Fruit fly (Drosophila melanogaster): Measurements from ENCODE around the gene CG12316.

Gene CG12316

dm6 chr3L:15107776-15108379, 28.9 kb downstream of the CG12316 start (continued):
- TF ChIP-seq CG6854 (GFP tag; optimal IDR thresholded peaks at IDR 0.05) (no peak), CG10543 (GFP tag; optimal IDR thresholded peaks at IDR 0.05) (no peak), CrebB (tag; optimal IDR thresholded peaks at IDR 0.05) (no peak), so (GFP tag; IDR thresholded peaks at IDR 0.05) (no peak), Hand (GFP tag; optimal IDR thresholded peaks at IDR 0.05) (peak; percentile 26), NC2α (GFP tag; optimal IDR thresholded peaks at IDR 0.05) (no peak), CG15479 (GFP tag; optimal IDR thresholded peaks at IDR 0.05) (no peak), jumu (GFP tag; optimal IDR thresholded peaks at IDR 0.05) (no peak), fd3F (GFP tag; optimal IDR thresholded peaks at IDR 0.05) (no peak), CG10321 (GFP tag; IDR thresholded peaks at IDR 0.05) (no peak), ssp (GFP tag; IDR thresholded peaks at IDR 0.05) (0 out of 2 replicates have a peak, but pooled peaks have one; percentile 16), hkb (optimal IDR thresholded peaks at IDR 0.05) (no peak), hkb (GFP tag; IDR thresholded peaks at IDR 0.05) (peak; percentile 14; the same call in 1 of the 2 replicates), ci (GFP tag; IDR thresholded peaks at IDR 0.05) (peak; percentile 36; the same call in 1 of the 3 replicates), GATAe (GFP tag; conservative IDR thresholded peaks at IDR 0.05) (no peak), CG15269 (tag; optimal IDR thresholded peaks at IDR 0.05) (no peak)

dm6 chr3L:15107158-15107775, 29.5 kb downstream of the CG12316 start:
- TF ChIP-seq disco-r (GFP tag; optimal IDR thresholded peaks at IDR 0.05) (no peak), CG17802 (tag; optimal IDR thresholded peaks at IDR 0.05) (no peak), CG8281 (tag; optimal IDR thresholded peaks at IDR 0.05) (no peak), CG7963 (GFP tag; IDR thresholded peaks at IDR 0.05; ENCODE audit: partially characterized antibody) (no peak), knrl (GFP tag; IDR thresholded peaks at IDR 0.05; ENCODE audit: partially characterized antibody) (no peak), NFAT (GFP tag; IDR thresholded peaks at IDR 0.05) (no peak), btn (GFP tag; optimal IDR thresholded peaks at IDR 0.05) (no peak), CG3995 (GFP tag; optimal IDR thresholded peaks at IDR 0.05) (no peak), Sry-δ (GFP tag; optimal IDR thresholded peaks at IDR 0.05) (no peak), PHDP (tag; optimal IDR thresholded peaks at IDR 0.05) (no peak), eve (GFP tag; optimal IDR thresholded peaks at IDR 0.05) (no peak), Camta (GFP tag; optimal IDR thresholded peaks at IDR 0.05) (no peak), CG6175 (GFP tag; IDR thresholded peaks at IDR 0.05) (0 out of 3 replicates have a peak, but pooled peaks have one; percentile 18), cas (GFP tag; IDR thresholded peaks at IDR 0.05) (no peak), CG34224 (GFP tag; IDR thresholded peaks at IDR 0.05; ENCODE audit: partially characterized antibody) (peak; percentile 12; the same call in 1 of the 3 replicates), sqz (GFP tag; optimal IDR thresholded peaks at IDR 0.05) (no peak), CG2129 (GFP tag; IDR thresholded peaks at IDR 0.05; ENCODE audit: partially characterized antibody) (no peak), seq (GFP tag; IDR thresholded peaks at IDR 0.05) (no peak), dan (GFP tag; IDR thresholded peaks at IDR 0.05) (no peak), bowl (GFP tag; IDR thresholded peaks at IDR 0.05) (0 out of 2 replicates have a peak, but pooled peaks have one; percentile 6), wor (GFP tag; IDR thresholded peaks at IDR 0.05) (no peak), trh (GFP tag; optimal IDR thresholded peaks at IDR 0.05) (no peak), CG2712 (tag; optimal IDR thresholded peaks at IDR 0.05) (no peak), CG6854 (GFP tag; optimal IDR thresholded peaks at IDR 0.05) (peak; percentile 69), lbe (GFP tag; optimal IDR thresholded peaks at IDR 0.05) (no peak), nerfin-2 (GFP tag; IDR thresholded peaks at IDR 0.05; ENCODE audit: partially characterized antibody) (no peak), CG11560 (tag; IDR thresholded peaks at IDR 0.05) (no peak), slou (GFP tag; optimal IDR thresholded peaks at IDR 0.05) (no peak), Deaf1 (tag; optimal IDR thresholded peaks at IDR 0.05) (no peak), CG4820 (GFP tag; optimal IDR thresholded peaks at IDR 0.05) (no peak), insv (GFP tag; optimal IDR thresholded peaks at IDR 0.05) (no peak), eyg (GFP tag; optimal IDR thresholded peaks at IDR 0.05) (no peak), CG4404 (GFP tag; IDR thresholded peaks at IDR 0.05) (no peak), H2.0 (GFP tag; IDR thresholded peaks at IDR 0.05) (no peak), odd (GFP tag; optimal IDR thresholded peaks at IDR 0.05) (no peak)
